Worm (Caenorhabditis elegans) whole organism, early embryonic: ENCODE measurements around the gene srd-7.

ENCODE experiments used
- B0310.2 ChIP-seq: sonication (generic microtip); optimal IDR thresholded peaks from 2 replicates; lab custom pipeline; 2016; ENCODE audit warnings: mild to moderate bottlenecking, missing genetic modification characterization, missing compliant biosample characterization
- aly-1 ChIP-seq: sonication (generic microtip); optimal IDR thresholded peaks from 2 replicates; lab custom pipeline; 2016; ENCODE audit warnings: missing genetic modification characterization, missing compliant biosample characterization
- ama-1 ChIP-seq: fragments of 150-350 bp; optimal IDR thresholded peaks from 2 replicates; lab custom pipeline; 2014
- ceh-13 ChIP-seq: fragments of 200-800 bp; sonication (Bioruptor generic); optimal IDR thresholded peaks from 2 replicates; lab custom pipeline; 2018; ENCODE audit warnings: mild to moderate bottlenecking, missing genetic modification characterization, missing compliant biosample characterization
- ceh-36 ChIP-seq: sonication (generic microtip); optimal IDR thresholded peaks from 2 replicates; lab custom pipeline; 2016; ENCODE audit warnings: missing genetic modification characterization, inconsistent platforms, missing compliant biosample characterization
- hmbx-1 ChIP-seq: sonication (generic microtip); optimal IDR thresholded peaks from 2 replicates; lab custom pipeline; 2016; ENCODE audit warnings: mild to moderate bottlenecking, missing genetic modification characterization, missing compliant biosample characterization
- pes-1 ChIP-seq: fragments of 200-800 bp; sonication (Bioruptor generic); IDR thresholded peaks from 2 replicates; pipeline ENCODE4 v1.3.6; 2022; ENCODE audit warnings: missing genetic modification reagents, missing genetic modification characterization, missing compliant biosample characterization
- sea-1 ChIP-seq: fragments of 200-800 bp; sonication (Bioruptor generic); conservative IDR thresholded peaks from 2 replicates; pipeline ENCODE4 v1.3.6; 2022; ENCODE audit warnings: missing genetic modification characterization, missing compliant biosample characterization
- tbx-11 ChIP-seq: fragments of 200-800 bp; sonication (Bioruptor generic); IDR thresholded peaks from 2 replicates; pipeline ENCODE4 v1.3.6; 2022; ENCODE audit warnings: missing genetic modification characterization, missing compliant biosample characterization
- tra-4 ChIP-seq: sonication (generic microtip); optimal IDR thresholded peaks from 2 replicates; lab custom pipeline; 2017; ENCODE audit warnings: missing genetic modification characterization, missing compliant biosample characterization

ce11 chrIV:10790353-10790752 is 3.7 kb upstream of the srd-7 start, which contains the start of gene pept-2:
- no peak for TF ChIP-seq tbx-11 (GFP tag; lab: Robert Waterston, UW)
- TF ChIP-seq hmbx-1 (tag; lab: Kevin White, UChicago): no peak
- TF ChIP-seq ama-1: no peak
- no peak for TF ChIP-seq ceh-36 (tag; lab: Kevin White, UChicago)
- no peak for TF ChIP-seq sea-1
- no peak for TF ChIP-seq pes-1 (GFP tag; lab: Robert Waterston, UW)
- no peak for TF ChIP-seq ceh-13 (GFP tag; lab: Kevin White, UChicago)
- TF ChIP-seq aly-1 (tag; lab: Kevin White, UChicago): no peak
- TF ChIP-seq tra-4 (tag; lab: Kevin White, UChicago): no peak
- TF ChIP-seq B0310.2: no peak
